Fruit fly (Drosophila melanogaster) whole organism, embryonic: ENCODE data around the gene CG7916.
A peak's percentile ranks its signal among the peaks of the same experiment; 100 is the strongest.

Experiments used
- Bgb ChIP-seq: fragments of 200-800 bp; sonication (Bioruptor generic); IDR thresholded peaks from 2 replicates; pipeline ENCODE4 v1.3.6; 2022; ENCODE audit warnings: missing biosample characterization, missing genetic modification characterization; ENCODE audit not compliant: partially characterized antibody
- CG10209 ChIP-seq: fragments of 200-800 bp; sonication (Bioruptor generic); optimal IDR thresholded peaks from 3 replicates; lab custom pipeline; 2017; ENCODE audit warnings: missing biosample characterization, mild to moderate bottlenecking, missing genetic modification characterization, missing genetic modification reagents
- CG10366 ChIP-seq: fragments of 200-800 bp; sonication (Bioruptor generic); IDR thresholded peaks from 2 replicates; pipeline ENCODE4 v1.3.6; 2022; ENCODE audit warnings: missing biosample characterization, missing genetic modification characterization
- CG11456 ChIP-seq: fragments of 200-800 bp; sonication (Bioruptor generic); IDR thresholded peaks from 3 replicates; pipeline ENCODE4 v1.3.6; 2022; ENCODE audit warnings: missing biosample characterization, missing genetic modification characterization
- CG13894 ChIP-seq: fragments of 200-800 bp; sonication (Bioruptor generic); optimal IDR thresholded peaks from 3 replicates; lab custom pipeline; 2018; ENCODE audit warnings: missing biosample characterization, mild to moderate bottlenecking, missing genetic modification characterization, moderate library complexity
- CG14860 ChIP-seq: fragments of 200-800 bp; sonication (Bioruptor generic); IDR thresholded peaks from 3 replicates; pipeline ENCODE4 v1.3.6; 2022; ENCODE audit warnings: missing biosample characterization, missing genetic modification characterization; ENCODE audit not compliant: partially characterized antibody
- CG17612 ChIP-seq: fragments of 200-800 bp; sonication (Bioruptor generic); IDR thresholded peaks from 2 replicates; pipeline ENCODE4 v1.3.6; 2022; ENCODE audit warnings: missing biosample characterization, missing genetic modification characterization
- CG2120 ChIP-seq: fragments of 200-800 bp; sonication (Bioruptor generic); optimal IDR thresholded peaks from 3 replicates; lab custom pipeline; 2016; ENCODE audit warnings: missing biosample characterization, missing genetic modification characterization
- CG2202 ChIP-seq: fragments of 200-800 bp; sonication (Bioruptor generic); optimal IDR thresholded peaks from 2 replicates; lab custom pipeline; 2018; ENCODE audit warnings: missing biosample characterization, mild to moderate bottlenecking, missing genetic modification characterization
- CG2712 ChIP-seq: fragments of 200-800 bp; optimal IDR thresholded peaks from 3 replicates; lab custom pipeline; 2019; ENCODE audit warnings: missing biosample characterization, mild to moderate bottlenecking, missing genetic modification characterization, moderate library complexity
- CG31365 ChIP-seq: fragments of 200-800 bp; sonication (Bioruptor generic); optimal IDR thresholded peaks from 2 replicates; lab custom pipeline; 2018; ENCODE audit warnings: missing biosample characterization, mild to moderate bottlenecking, missing genetic modification characterization
- CG3163 ChIP-seq: fragments of 200-800 bp; sonication (Bioruptor generic); optimal IDR thresholded peaks from 3 replicates; lab custom pipeline; 2016; ENCODE audit warnings: missing biosample characterization, missing genetic modification characterization
- CG34422 ChIP-seq: fragments of 200-800 bp; sonication (Bioruptor generic); IDR thresholded peaks from 3 replicates; pipeline ENCODE4 v1.3.6; 2022; ENCODE audit warnings: missing biosample characterization, missing genetic modification characterization
- CG3838 ChIP-seq: fragments of 200-800 bp; sonication (Bioruptor generic); optimal IDR thresholded peaks from 3 replicates; lab custom pipeline; 2016; ENCODE audit warnings: missing biosample characterization, missing genetic modification characterization
- CG7987 ChIP-seq: fragments of 200-800 bp; sonication (Bioruptor generic); optimal IDR thresholded peaks from 2 replicates; lab custom pipeline; 2018; ENCODE audit warnings: missing biosample characterization, mild to moderate bottlenecking, missing genetic modification characterization, moderate library complexity
- CHES-1-like ChIP-seq: fragments of 200-800 bp; sonication (Bioruptor generic); optimal IDR thresholded peaks from 2 replicates; lab custom pipeline; 2016; ENCODE audit warnings: missing biosample characterization, missing genetic modification characterization
- Dek ChIP-seq: fragments of 200-800 bp; sonication (Bioruptor generic); optimal IDR thresholded peaks from 3 replicates; lab custom pipeline; 2019; ENCODE audit warnings: missing biosample characterization, mild to moderate bottlenecking, missing genetic modification characterization, moderate library complexity
- Dip2 ChIP-seq: fragments of 200-800 bp; sonication (Bioruptor generic); IDR thresholded peaks from 2 replicates; pipeline ENCODE4 v1.3.6; 2022; ENCODE audit warnings: missing biosample characterization, missing genetic modification characterization
- Ets97D ChIP-seq: fragments of 200-800 bp; sonication (Bioruptor generic); optimal IDR thresholded peaks from 3 replicates; lab custom pipeline; 2016; ENCODE audit warnings: missing biosample characterization, missing genetic modification characterization
- Fer1 ChIP-seq: fragments of 200-800 bp; sonication (Bioruptor generic); optimal IDR thresholded peaks from 2 replicates; lab custom pipeline; 2017; ENCODE audit warnings: missing biosample characterization, mild to moderate bottlenecking, missing genetic modification characterization
- GATAe ChIP-seq: fragments of 200-800 bp; sonication (Bioruptor generic); conservative IDR thresholded peaks from 2 replicates; pipeline ENCODE4 v1.3.6; 2022; ENCODE audit warnings: missing biosample characterization, missing genetic modification characterization
- Lhr ChIP-seq: fragments of 200-800 bp; sonication (Bioruptor generic); optimal IDR thresholded peaks from 3 replicates; lab custom pipeline; 2017; ENCODE audit warnings: mild to moderate bottlenecking, missing biosample characterization, missing genetic modification reagents, missing genetic modification characterization
- NfI ChIP-seq: fragments of 200-800 bp; sonication (Bioruptor generic); optimal IDR thresholded peaks from 3 replicates; lab custom pipeline; 2018; ENCODE audit warnings: missing biosample characterization, mild to moderate bottlenecking, missing genetic modification characterization, moderate library complexity
- Rx ChIP-seq: fragments of 200-800 bp; sonication (Bioruptor generic); IDR thresholded peaks from 2 replicates; pipeline ENCODE4 v1.3.6; 2022; ENCODE audit warnings: missing biosample characterization, missing genetic modification characterization
- Ssrp ChIP-seq: fragments of 200-800 bp; sonication (Bioruptor generic); optimal IDR thresholded peaks from 2 replicates; lab custom pipeline; 2018; ENCODE audit warnings: missing biosample characterization, mild to moderate bottlenecking, missing genetic modification characterization, moderate library complexity
- ab ChIP-seq: fragments of 200-800 bp; sonication (Bioruptor generic); optimal IDR thresholded peaks from 2 replicates; lab custom pipeline; 2016; ENCODE audit warnings: missing biosample characterization, missing genetic modification characterization
- ase ChIP-seq: fragments of 200-800 bp; sonication (Bioruptor generic); IDR thresholded peaks from 3 replicates; pipeline ENCODE4 v1.3.6; 2022; ENCODE audit warnings: missing biosample characterization, missing genetic modification characterization
- bab2 ChIP-seq: fragments of 200-800 bp; sonication (Bioruptor generic); optimal IDR thresholded peaks from 2 replicates; lab custom pipeline; 2016; ENCODE audit warnings: missing biosample characterization, missing genetic modification characterization
- bigmax ChIP-seq: fragments of 200-800 bp; sonication (Bioruptor generic); optimal IDR thresholded peaks from 2 replicates; lab custom pipeline; 2018; ENCODE audit warnings: missing biosample characterization, mild to moderate bottlenecking, missing genetic modification characterization
- bowl ChIP-seq: fragments of 200-800 bp; sonication (Bioruptor generic); IDR thresholded peaks from 2 replicates; pipeline ENCODE4 v1.3.6; 2022; ENCODE audit warnings: missing biosample characterization, missing genetic modification characterization
- ci ChIP-seq: fragments of 200-800 bp; sonication (Bioruptor generic); IDR thresholded peaks from 3 replicates; pipeline ENCODE4 v1.3.6; 2022; ENCODE audit warnings: missing biosample characterization, missing genetic modification characterization
- croc ChIP-seq: fragments of 200-800 bp; sonication (Bioruptor generic); conservative IDR thresholded peaks from 3 replicates; pipeline ENCODE4 v1.3.6; 2022; ENCODE audit warnings: missing biosample characterization, missing genetic modification characterization
- disco-r ChIP-seq: fragments of 200-800 bp; sonication (Bioruptor generic); optimal IDR thresholded peaks from 2 replicates; lab custom pipeline; 2016; ENCODE audit warnings: missing biosample characterization, missing genetic modification characterization
- exex ChIP-seq: fragments of 200-800 bp; sonication (Bioruptor generic); optimal IDR thresholded peaks from 4 replicates; lab custom pipeline; 2018; ENCODE audit warnings: missing biosample characterization, mild to moderate bottlenecking, missing genetic modification characterization, moderate library complexity
- eyg ChIP-seq: fragments of 200-800 bp; sonication (Bioruptor generic); optimal IDR thresholded peaks from 3 replicates; lab custom pipeline; 2016; ENCODE audit warnings: missing biosample characterization, missing genetic modification characterization
- gce ChIP-seq: fragments of 200-800 bp; sonication (Bioruptor generic); IDR thresholded peaks from 3 replicates; pipeline ENCODE4 v1.3.6; 2022; ENCODE audit warnings: missing biosample characterization, missing genetic modification characterization
- ind ChIP-seq: fragments of 200-800 bp; sonication (Bioruptor generic); optimal IDR thresholded peaks from 3 replicates; lab custom pipeline; 2016; ENCODE audit warnings: missing biosample characterization, missing genetic modification characterization
- inv ChIP-seq: fragments of 200-800 bp; sonication (Bioruptor generic); IDR thresholded peaks from 2 replicates; pipeline ENCODE4 v1.3.6; 2022; ENCODE audit warnings: missing biosample characterization, missing genetic modification characterization; ENCODE audit not compliant: partially characterized antibody
- ken ChIP-seq: fragments of 200-800 bp; sonication (Bioruptor generic); IDR thresholded peaks from 3 replicates; pipeline ENCODE4 v1.3.6; 2022; ENCODE audit warnings: missing biosample characterization, missing genetic modification characterization
- knrl ChIP-seq: fragments of 200-800 bp; sonication (Bioruptor generic); IDR thresholded peaks from 3 replicates; pipeline ENCODE4 v1.3.6; 2022; ENCODE audit warnings: missing biosample characterization, missing genetic modification characterization; ENCODE audit not compliant: partially characterized antibody
- lola ChIP-seq, 3 experiments: fragments of >200 bp in 2 of 3; fragments of 200-800 bp in 1 of 3; sonication (Bioruptor generic) in 1 of 3; optimal IDR thresholded peaks; 2 replicates each; lab custom pipeline; 2017 to 2019; ENCODE audit warnings: missing biosample characterization in 3 of 3, missing genetic modification characterization in 3 of 3, mild to moderate bottlenecking in 1 of 3, moderate library complexity in 1 of 3
- lov ChIP-seq, 2 experiments: fragments of 200-800 bp in 1 of 2; fragments of >200 bp in 1 of 2; sonication (Bioruptor generic) in 1 of 2; IDR thresholded peaks in 1 of 2; optimal IDR thresholded peaks in 1 of 2; 2 replicates in 1 of 2; 3 replicates in 1 of 2; pipeline versions ENCODE4 v1.3.6 to Lab custom; 2017 to 2022; ENCODE audit warnings: missing biosample characterization in 1 of 2, missing genetic modification characterization in 1 of 2
- mirr ChIP-seq: fragments of 200-800 bp; sonication (Bioruptor generic); optimal IDR thresholded peaks from 3 replicates; lab custom pipeline; 2018; ENCODE audit warnings: missing biosample characterization, mild to moderate bottlenecking, missing genetic modification characterization
- psq ChIP-seq: fragments of 200-800 bp; sonication (Bioruptor generic); optimal IDR thresholded peaks from 2 replicates; lab custom pipeline; 2017; ENCODE audit warnings: missing biosample characterization, missing genetic modification characterization
- slou ChIP-seq: fragments of 200-800 bp; sonication (Bioruptor generic); optimal IDR thresholded peaks from 3 replicates; lab custom pipeline; 2016; ENCODE audit warnings: missing biosample characterization, missing genetic modification characterization
- sna ChIP-seq: fragments of 200-800 bp; sonication (Bioruptor generic); IDR thresholded peaks from 2 replicates; pipeline ENCODE4 v1.3.6; 2022; ENCODE audit warnings: missing biosample characterization, missing genetic modification characterization; ENCODE audit not compliant: partially characterized antibody
- tgo ChIP-seq: fragments of 200-800 bp; sonication (Bioruptor generic); IDR thresholded peaks from 3 replicates; pipeline ENCODE4 v1.3.6; 2022; ENCODE audit warnings: missing biosample characterization, missing genetic modification characterization
- unc-4 ChIP-seq: fragments of 200-800 bp; sonication (Bioruptor generic); IDR thresholded peaks from 2 replicates; pipeline ENCODE4 v1.3.6; 2022; ENCODE audit warnings: missing biosample characterization, missing genetic modification characterization; ENCODE audit not compliant: partially characterized antibody
- yki ChIP-seq: fragments of >200 bp; optimal IDR thresholded peaks from 3 replicates; lab custom pipeline; 2018
- zfh2 ChIP-seq: fragments of 200-800 bp; sonication (Bioruptor generic); optimal IDR thresholded peaks from 2 replicates; lab custom pipeline; 2016; ENCODE audit warnings: missing biosample characterization, missing genetic modification characterization

CG7916 gene

dm6 chr2L:13839744-13840151 is 6.8 kb upstream of the CG7916 start (continued):
- TF ChIP-seq CG13894 (tag; lab: Kevin White, UChicago) = no peak
- TF ChIP-seq Ets97D = peak; percentile 57
- peak; percentile 65 for TF ChIP-seq eyg (GFP tag; lab: Kevin White, UChicago)
- TF ChIP-seq ind (GFP tag; lab: Kevin White, UChicago) = peak; percentile 65
- TF ChIP-seq CG2712 (tag; lab: Kevin White, UChicago) = peak; percentile 85
- 0 out of 2 replicates have a peak, but pooled peaks have one; percentile 42 for TF ChIP-seq Rx
- peak; percentile 80 for TF ChIP-seq tgo (GFP tag; lab: Robert Waterston, UW)
- TF ChIP-seq CG7987 (GFP tag; lab: Kevin White, UChicago) = no peak
- TF ChIP-seq ase (GFP tag; lab: Robert Waterston, UW) = peak; percentile 53; the same call in 1 of the 3 replicates
- no peak for TF ChIP-seq yki
- peak; percentile 74 for TF ChIP-seq CG2120
- peak; percentile 52 for TF ChIP-seq zfh2 (GFP tag; lab: Kevin White, UChicago)
- TF ChIP-seq Dip2 (GFP tag; lab: Robert Waterston, UW) = 0 out of 2 replicates have a peak, but pooled peaks have one; percentile 24
- TF ChIP-seq Fer1 (GFP tag; lab: Kevin White, UChicago) = peak; percentile 79
- peak; percentile 95 for TF ChIP-seq Ssrp (tag; lab: Kevin White, UChicago)
- peak; percentile 53; the same call in 1 of the 3 replicates for TF ChIP-seq gce (GFP tag; lab: Robert Waterston, UW)
- no peak for TF ChIP-seq unc-4
- peak; percentile 80 for TF ChIP-seq CG10209 (GFP tag; lab: Kevin White, UChicago)
- TF ChIP-seq CG31365 (tag; lab: Kevin White, UChicago) = no peak
- TF ChIP-seq NfI = peak; percentile 78
- TF ChIP-seq Bgb (GFP tag; lab: Robert Waterston, UW) = no peak
- no peak for TF ChIP-seq bigmax (GFP tag; lab: Kevin White, UChicago)
- TF ChIP-seq CG34422 (GFP tag; lab: Robert Waterston, UW) = peak; percentile 65; the same call in 2 of the 3 replicates
- peak; percentile 59 for TF ChIP-seq CG2202 (tag; lab: Kevin White, UChicago)
- TF ChIP-seq disco-r = peak; percentile 42
- peak; percentile 84 for TF ChIP-seq CG10366 (GFP tag; lab: Robert Waterston, UW)
- no peak for TF ChIP-seq exex (tag; lab: Kevin White, UChicago)
- no peak for TF ChIP-seq CG14860 (GFP tag; lab: Robert Waterston, UW)
- no peak for TF ChIP-seq knrl
- peak; percentile 63 for TF ChIP-seq Lhr (GFP tag; lab: Kevin White, UChicago)
- TF ChIP-seq lola (GFP tag; optimal IDR thresholded peaks at IDR 0.05; lab: Kevin White, UChicago) = peak in 1 of 3 experiments; percentile 79
- TF ChIP-seq bowl (GFP tag; lab: Robert Waterston, UW) = no peak
- TF ChIP-seq bab2 = peak; percentile 64
- peak; percentile 69 for TF ChIP-seq croc
- TF ChIP-seq slou (GFP tag; lab: Kevin White, UChicago) = peak; percentile 64
- no peak for TF ChIP-seq mirr (GFP tag; lab: Kevin White, UChicago)
- peak; percentile 70 for TF ChIP-seq CG3838 (GFP tag; lab: Kevin White, UChicago)
- no peak for TF ChIP-seq GATAe (GFP tag; lab: Robert Waterston, UW)
- peak; percentile 74 for TF ChIP-seq Dek
- peak; percentile 37; the same call in 1 of the 2 replicates for TF ChIP-seq CG17612 (GFP tag; lab: Robert Waterston, UW)
- TF ChIP-seq ci = peak; percentile 78
- no peak for TF ChIP-seq sna (GFP tag; lab: Robert Waterston, UW)
- no peak for TF ChIP-seq inv (GFP tag; lab: Robert Waterston, UW)
- peak; percentile 43 for TF ChIP-seq psq (GFP tag; lab: Kevin White, UChicago)
- TF ChIP-seq ab (GFP tag; lab: Kevin White, UChicago) = peak; percentile 39
- no peak for TF ChIP-seq ken (GFP tag; lab: Robert Waterston, UW)
- peak; percentile 37 for TF ChIP-seq CG3163 (GFP tag; lab: Kevin White, UChicago)
- peak; percentile 63; the same call in 1 of the 3 replicates for TF ChIP-seq CG11456 (GFP tag; lab: Robert Waterston, UW)
- TF ChIP-seq CHES-1-like (GFP tag; lab: Kevin White, UChicago) = peak; percentile 30
- no peak for TF ChIP-seq lov (optimal IDR thresholded peaks at IDR 0.05; lab: Kevin White, UChicago)
- TF ChIP-seq lov (GFP tag; IDR thresholded peaks at IDR 0.05; lab: Robert Waterston, UW) = no peak
